Worm (Caenorhabditis elegans): ENCODE measurements around the gene F45G2.7.

F45G2.7 gene

ce11 chrIII:13462965-13463783 is 28.9 kb upstream of the F45G2.7 start, which contains the start of gene ant-1.1 (continued):
- TF ChIP-seq zag-1 (tag; optimal IDR thresholded peaks at IDR 0.05) (no peak), nhr-77 (tag; optimal IDR thresholded peaks at IDR 0.05) (peak; percentile 94), unc-130 (tag; optimal IDR thresholded peaks at IDR 0.05) (peak; percentile 90), egl-13 (tag; optimal IDR thresholded peaks at IDR 0.05) (peak; percentile 90), ztf-4 (tag; optimal IDR thresholded peaks at IDR 0.05) (peak; percentile 85), zip-4 (GFP tag; optimal IDR thresholded peaks at IDR 0.05) (peak; percentile 87), hlh-17 (GFP tag; optimal IDR thresholded peaks at IDR 0.05; ENCODE audit: borderline replicate concordance) (no peak), nhr-19 (GFP tag; conservative IDR thresholded peaks at IDR 0.05) (peak; percentile 97), nhr-47 (tag; optimal IDR thresholded peaks at IDR 0.05) (peak; percentile 98), nhr-84 (tag; optimal IDR thresholded peaks at IDR 0.05) (no peak), nhr-12 (tag; optimal IDR thresholded peaks at IDR 0.05) (no peak), lin-35 (GFP tag; optimal IDR thresholded peaks at IDR 0.05) (peak; percentile 98), elt-3 (tag; optimal IDR thresholded peaks at IDR 0.05) (peak in 5 of 6 experiments; percentile 39 to 86 (median 60)), egl-27 (tag; optimal IDR thresholded peaks at IDR 0.05) (peak in 1 of 2 experiments; percentile 32), C04F5.9 (tag; optimal IDR thresholded peaks at IDR 0.05) (peak; percentile 70), unc-98 (GFP tag; IDR thresholded peaks at IDR 0.05) (peak; percentile 67; the same call in 1 of the 2 replicates), nhr-71 (tag; optimal IDR thresholded peaks at IDR 0.05) (peak; percentile 98), ceh-88 (GFP tag; IDR thresholded peaks at IDR 0.05) (peak; percentile 92), aha-1 (tag; optimal IDR thresholded peaks at IDR 0.05) (peak; percentile 46), isw-1 (GFP tag; IDR thresholded peaks at IDR 0.05) (peak; percentile 97), fkh-8 (tag; optimal IDR thresholded peaks at IDR 0.05) (peak; percentile 98), irx-1 (tag; optimal IDR thresholded peaks at IDR 0.05) (peak; percentile 77), blmp-1 (tag; optimal IDR thresholded peaks at IDR 0.05) (peak; percentile 44), pqm-1 (tag; optimal IDR thresholded peaks at IDR 0.05) (no peak), lin-14 (GFP tag; optimal IDR thresholded peaks at IDR 0.05) (peak; percentile 93), Y116A8C.19 (tag; optimal IDR thresholded peaks at IDR 0.05; ENCODE audit: borderline replicate concordance) (no peak), swsn-7 (tag; optimal IDR thresholded peaks at IDR 0.05) (peak; percentile 95), dsc-1 (tag; optimal IDR thresholded peaks at IDR 0.05) (peak; percentile 96), lin-13 (GFP tag; optimal IDR thresholded peaks at IDR 0.05) (peak; percentile 96), ceh-82 (tag; optimal IDR thresholded peaks at IDR 0.05) (peak; percentile 87 to 99 (median 95)), tbx-2 (tag; optimal IDR thresholded peaks at IDR 0.05) (peak; percentile 96), ceh-8 (GFP tag; optimal IDR thresholded peaks at IDR 0.05) (peak; percentile 88), C34B4.2 (tag; optimal IDR thresholded peaks at IDR 0.05) (peak; percentile 100), alr-1 (tag; optimal IDR thresholded peaks at IDR 0.05; ENCODE audit: borderline replicate concordance) (no peak), vab-15 (tag; optimal IDR thresholded peaks at IDR 0.05) (peak; percentile 96), ama-1 (optimal IDR thresholded peaks at IDR 0.05) (peak; percentile 83), lsy-2 (tag; optimal IDR thresholded peaks at IDR 0.05) (peak; percentile 99), sptf-1 (tag; optimal IDR thresholded peaks at IDR 0.05) (no peak), nhr-76 (tag; optimal IDR thresholded peaks at IDR 0.05) (no peak), ces-1 (GFP tag; optimal IDR thresholded peaks at IDR 0.05) (no peak), snu-23 (GFP tag; optimal IDR thresholded peaks at IDR 0.05) (peak; percentile 97), ceh-90 (tag; optimal IDR thresholded peaks at IDR 0.05) (peak; percentile 38), nhr-90 (tag; optimal IDR thresholded peaks at IDR 0.05; ENCODE audit: poor library complexity) (peak; percentile 96), efl-3 (GFP tag; optimal IDR thresholded peaks at IDR 0.05) (peak; percentile 16)

Data from whole organism, L1 larva.